Worm (Caenorhabditis elegans) whole organism, L4 larva: ENCODE measurements around the gene hil-4.

Experiments
- F10B5.3 ChIP-seq: sonication (generic microtip); optimal IDR thresholded peaks from 2 replicates; lab custom pipeline; 2016; ENCODE audit warnings: mild to moderate bottlenecking, missing genetic modification characterization, missing compliant biosample characterization
- F37D6.2 ChIP-seq: sonication (generic microtip); optimal IDR thresholded peaks from 2 replicates; lab custom pipeline; 2016; ENCODE audit warnings: mild to moderate bottlenecking, missing genetic modification characterization, missing compliant biosample characterization
- F44E2.7 ChIP-seq: fragments of 200-800 bp; sonication (Bioruptor generic); IDR thresholded peaks from 2 replicates; pipeline ENCODE4 v2.1.2; 2022; ENCODE audit warnings: missing genetic modification characterization, missing compliant biosample characterization
- aha-1 ChIP-seq: fragments of 150-350 bp; peaks from one replicate; lab custom pipeline; 2014; ENCODE audit warnings: missing biosample characterization, missing genetic modification characterization
- aly-2 ChIP-seq: sonication (generic microtip); optimal IDR thresholded peaks from 2 replicates; lab custom pipeline; 2018; ENCODE audit warnings: missing biosample characterization, missing genetic modification characterization
- attf-4 ChIP-seq: sonication (generic microtip); optimal IDR thresholded peaks from 3 replicates; lab custom pipeline; 2017; ENCODE audit warnings: missing biosample characterization, missing genetic modification characterization
- ctbp-1 ChIP-seq: fragments of 200-800 bp; sonication (Bioruptor generic); IDR thresholded peaks from 2 replicates; pipeline ENCODE4 v1.3.6; 2022; ENCODE audit warnings: missing genetic modification reagents, missing genetic modification characterization, missing compliant biosample characterization
- daf-12 ChIP-seq: fragments of 150-350 bp; optimal IDR thresholded peaks from 2 replicates; lab custom pipeline; 2014; ENCODE audit warnings: missing biosample characterization, missing genetic modification reagents, missing genetic modification characterization
- daf-19 ChIP-seq: fragments of 200-800 bp; sonication (Bioruptor generic); conservative IDR thresholded peaks from 2 replicates; pipeline ENCODE4 v1.3.6; 2022; ENCODE audit warnings: missing genetic modification characterization, missing compliant biosample characterization
- daf-8 ChIP-seq: fragments of 200-800 bp; sonication (Bioruptor generic); IDR thresholded peaks from 2 replicates; pipeline ENCODE4 v1.3.6; 2022; ENCODE audit warnings: missing genetic modification characterization, missing compliant biosample characterization
- dmd-8 ChIP-seq: fragments of 200-800 bp; sonication (Bioruptor generic); IDR thresholded peaks from 2 replicates; pipeline ENCODE4 v1.3.6; 2022; ENCODE audit warnings: missing genetic modification characterization, missing compliant biosample characterization
- dpl-1 ChIP-seq: fragments of 150-350 bp; optimal IDR thresholded peaks from 2 replicates; lab custom pipeline; 2014; ENCODE audit warnings: missing biosample characterization, missing genetic modification reagents, missing genetic modification characterization
- duxl-1 ChIP-seq: sonication (generic microtip); optimal IDR thresholded peaks from 2 replicates; lab custom pipeline; 2016; ENCODE audit warnings: mild to moderate bottlenecking, missing genetic modification characterization, moderate library complexity, missing compliant biosample characterization; ENCODE audit not compliant: poor library complexity
- gei-8 ChIP-seq: fragments of 200-800 bp; sonication (Bioruptor generic); optimal IDR thresholded peaks from 2 replicates; lab custom pipeline; 2018; ENCODE audit warnings: mild to moderate bottlenecking, missing genetic modification characterization, missing compliant biosample characterization
- hif-1 ChIP-seq, 2 experiments: sonication (generic microtip); optimal IDR thresholded peaks; 2 replicates each; lab custom pipeline; 2016 to 2017; ENCODE audit warnings: missing compliant biosample characterization in 2 of 2, missing genetic modification characterization in 2 of 2, missing genetic modification reagents in 2 of 2, missing genotype in 2 of 2, mild to moderate bottlenecking in 1 of 2
- jun-1 ChIP-seq: fragments of 150-350 bp; optimal IDR thresholded peaks from 2 replicates; lab custom pipeline; 2014; ENCODE audit warnings: missing biosample characterization, missing genetic modification reagents, missing genetic modification characterization
- lin-13 ChIP-seq: fragments of 150-350 bp; optimal IDR thresholded peaks from 2 replicates; lab custom pipeline; 2014; ENCODE audit warnings: missing biosample characterization, missing genetic modification reagents, missing genetic modification characterization
- lin-38 ChIP-seq: fragments of 200-800 bp; sonication (Bioruptor generic); IDR thresholded peaks from 2 replicates; pipeline ENCODE4 v1.3.6; 2022; ENCODE audit warnings: missing genetic modification reagents, missing genetic modification characterization, missing compliant biosample characterization
- mxl-2 ChIP-seq: fragments of 200-800 bp; sonication (Bioruptor generic); conservative IDR thresholded peaks from 2 replicates; pipeline ENCODE4 v1.3.6; 2022; ENCODE audit warnings: missing genetic modification reagents, missing genetic modification characterization, missing compliant biosample characterization
- nhr-10 ChIP-seq: fragments of 150-350 bp; optimal IDR thresholded peaks from 2 replicates; lab custom pipeline; 2014; ENCODE audit warnings: missing biosample characterization, missing genetic modification characterization
- nhr-11 ChIP-seq: fragments of 150-350 bp; optimal IDR thresholded peaks from 2 replicates; lab custom pipeline; 2014; ENCODE audit warnings: missing biosample characterization, missing genetic modification characterization
- nhr-237 ChIP-seq: sonication (generic microtip); optimal IDR thresholded peaks from 2 replicates; lab custom pipeline; 2017; ENCODE audit warnings: missing biosample characterization, missing genetic modification characterization
- nhr-42 ChIP-seq: fragments of 200-800 bp; sonication (Bioruptor generic); IDR thresholded peaks from 2 replicates; pipeline ENCODE4 v1.3.6; 2022; ENCODE audit warnings: missing genetic modification characterization, missing compliant biosample characterization
- nhr-48 ChIP-seq: sonication (generic microtip); optimal IDR thresholded peaks from 2 replicates; lab custom pipeline; 2016; ENCODE audit warnings: mild to moderate bottlenecking, missing genetic modification characterization, missing compliant biosample characterization
- nhr-6 ChIP-seq: fragments of 150-350 bp; optimal IDR thresholded peaks from 2 replicates; lab custom pipeline; 2014; ENCODE audit warnings: missing biosample characterization, missing genetic modification characterization
- nhr-77 ChIP-seq: fragments of 150-350 bp; optimal IDR thresholded peaks from 2 replicates; lab custom pipeline; 2014; ENCODE audit warnings: missing biosample characterization, missing genetic modification characterization
- rbr-2 ChIP-seq: sonication (generic microtip); optimal IDR thresholded peaks from 2 replicates; lab custom pipeline; 2016; ENCODE audit warnings: missing genotype, missing genetic modification characterization, missing compliant biosample characterization
- saeg-2 ChIP-seq: fragments of 200-800 bp; sonication (Bioruptor generic); IDR thresholded peaks from 2 replicates; pipeline ENCODE4 v1.3.6; 2022; ENCODE audit warnings: missing genetic modification reagents, missing genetic modification characterization, missing compliant biosample characterization
- sdz-12 ChIP-seq: fragments of 200-800 bp; sonication (Bioruptor generic); optimal IDR thresholded peaks from 2 replicates; lab custom pipeline; 2018; ENCODE audit warnings: mild to moderate bottlenecking, missing genetic modification characterization, missing compliant biosample characterization
- set-16 ChIP-seq: fragments of 200-800 bp; sonication (Bioruptor generic); IDR thresholded peaks from 2 replicates; pipeline ENCODE4 v1.3.6; 2022; ENCODE audit warnings: missing genetic modification reagents, missing genetic modification characterization, missing compliant biosample characterization
- snpc-1.2 ChIP-seq: fragments of 200-800 bp; sonication (Bioruptor generic); IDR thresholded peaks from 2 replicates; pipeline ENCODE4 v1.3.6; 2022; ENCODE audit warnings: missing genetic modification reagents, missing genetic modification characterization, missing compliant biosample characterization
- tag-97 ChIP-seq: fragments of 200-800 bp; sonication (Bioruptor generic); IDR thresholded peaks from 2 replicates; pipeline ENCODE4 v1.3.6; 2022; ENCODE audit warnings: missing genetic modification characterization, missing compliant biosample characterization
- unc-130 ChIP-seq: sonication (generic microtip); optimal IDR thresholded peaks from 2 replicates; lab custom pipeline; 2016; ENCODE audit warnings: missing genetic modification reagents, missing genetic modification characterization, missing compliant biosample characterization
- unc-62 ChIP-seq, 3 experiments: fragments of 150-350 bp in 1 of 3; sonication (generic microtip); optimal IDR thresholded peaks in 2 of 3; peaks in 1 of 3; 1 replicate in 1 of 3; 2 replicates in 2 of 3; lab custom pipeline; 2014 to 2017; ENCODE audit warnings: missing biosample characterization in 3 of 3, missing genetic modification characterization in 3 of 3, missing genetic modification reagents in 3 of 3, missing genotype in 1 of 3
- zfp-3 ChIP-seq: fragments of 200-800 bp; sonication (Bioruptor generic); conservative IDR thresholded peaks from 2 replicates; pipeline ENCODE4 v1.3.6; 2022; ENCODE audit warnings: missing genetic modification reagents, missing genetic modification characterization, missing compliant biosample characterization
- zip-11 ChIP-seq: fragments of 200-800 bp; sonication (Bioruptor generic); IDR thresholded peaks from 2 replicates; pipeline ENCODE4 v1.3.6; 2022; ENCODE audit warnings: missing genetic modification characterization, missing compliant biosample characterization

hil-4 gene

DNA sequence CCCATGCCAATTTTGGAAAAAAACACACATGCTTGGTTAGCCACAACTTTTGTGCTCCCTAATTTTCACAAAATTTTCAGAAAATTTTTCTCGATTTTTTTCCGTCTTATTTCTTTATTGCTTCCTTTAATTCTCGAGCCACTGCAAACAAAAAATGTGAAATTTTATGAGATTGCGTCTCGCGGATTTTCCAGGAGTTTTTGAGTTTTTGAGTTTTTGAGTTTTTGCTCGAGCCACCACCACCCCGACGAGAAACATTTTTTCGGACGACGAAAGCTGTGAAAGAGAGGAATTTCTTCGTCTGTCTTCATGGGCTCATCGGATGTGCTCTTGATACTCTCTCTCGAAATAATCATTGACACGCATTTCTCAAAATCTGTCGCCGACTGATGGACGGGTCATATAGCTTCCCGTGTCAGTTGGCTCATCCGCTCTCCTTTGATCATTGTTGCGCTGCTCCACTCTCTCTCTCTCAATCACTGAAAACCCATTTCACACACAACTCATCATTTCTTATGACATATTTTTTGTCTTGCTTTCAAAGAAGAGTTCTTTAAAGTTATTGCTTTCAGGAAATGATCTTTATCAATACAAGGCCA, 23.4 kb downstream of the hil-4 start, which contains the start of gene C18G1.1:
C18G1.1 (plus strand) TSS at position 573 of the 599 bp plus-strand sequence.
- TF ChIP-seq unc-62 (GFP tag; optimal IDR thresholded peaks at IDR 0.05 in 1 of 2; lab: Kevin White, UChicago): peak in 1 of 2 experiments; percentile 94
- no peak for TF ChIP-seq unc-62 (tag; optimal IDR thresholded peaks at IDR 0.05; lab: Kevin White, UChicago)
- TF ChIP-seq mxl-2: no peak
- no peak for TF ChIP-seq gei-8 (GFP tag; lab: Kevin White, UChicago)

DNA sequence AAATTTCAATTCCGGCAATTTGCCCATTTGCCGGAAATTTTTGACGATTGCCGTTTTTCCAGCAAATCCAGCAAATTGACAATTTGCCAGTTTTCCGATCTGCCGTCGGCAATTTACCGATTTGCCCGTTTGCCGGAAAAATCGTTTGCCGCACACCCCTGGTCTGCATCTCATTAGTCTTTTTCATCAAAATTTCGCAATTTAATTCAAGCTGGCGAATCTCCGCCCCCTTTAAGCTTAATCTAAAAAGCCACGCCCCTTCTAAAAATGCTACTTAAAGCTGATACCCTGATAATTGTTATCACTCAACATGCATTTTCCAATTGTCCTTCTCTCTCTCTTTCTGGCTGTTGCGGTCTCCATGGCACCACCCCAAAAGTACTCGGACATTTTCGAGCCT, 29.2 kb downstream of the hil-4 start, which contains the start of gene Y60C6A.1:
Y60C6A.1 (plus strand) TSS at position 301 of the 400 bp plus-strand sequence.
- no peak for TF ChIP-seq dmd-8
- TF ChIP-seq attf-4 (tag; lab: Kevin White, UChicago): no peak
- TF ChIP-seq daf-12 (tag; lab: Kevin White, UChicago): no peak
- TF ChIP-seq aha-1 (tag; lab: Kevin White, UChicago): peak; percentile 59
- no peak for TF ChIP-seq nhr-42 (GFP tag; lab: Robert Waterston, UW)
- no peak for TF ChIP-seq jun-1 (tag; lab: Kevin White, UChicago)
- no peak for TF ChIP-seq unc-62 (GFP tag; optimal IDR thresholded peaks at IDR 0.05 in 1 of 2; lab: Kevin White, UChicago)
- no peak for TF ChIP-seq unc-62 (tag; optimal IDR thresholded peaks at IDR 0.05; lab: Kevin White, UChicago)
- TF ChIP-seq gei-8 (GFP tag; lab: Kevin White, UChicago): no peak

DNA sequence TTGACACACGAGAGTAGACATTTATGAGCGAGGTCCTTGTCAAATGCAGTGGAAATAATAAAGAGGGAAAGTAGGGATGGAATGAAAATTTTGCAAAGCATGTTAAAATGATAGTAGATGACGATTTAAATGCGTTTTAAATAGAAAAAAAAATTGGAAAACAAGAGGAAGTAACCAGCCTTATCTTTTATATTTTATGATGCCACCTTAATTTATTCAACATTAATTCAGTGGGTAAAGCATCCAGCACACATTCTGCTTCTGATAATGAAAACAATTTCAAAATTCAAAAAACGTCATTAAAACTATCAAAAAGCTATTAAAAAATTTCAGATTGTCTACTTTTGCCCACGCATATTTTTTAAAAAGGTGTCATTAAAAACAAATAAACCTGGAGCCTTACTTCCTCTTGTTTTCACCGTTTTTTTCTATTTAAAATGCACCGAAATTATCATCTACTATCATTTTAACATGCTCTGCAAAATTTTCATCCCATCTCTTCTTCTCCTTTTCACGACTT, 31.3 kb downstream of the hil-4 start, which contains the start of the genes Y60C6A.2 and Y60C6A.3:
Y60C6A.2 (minus strand) TSS at position 101 of the 520 bp plus-strand sequence.
Y60C6A.3 (plus strand) TSS at position 470 of the 520 bp plus-strand sequence.
- TF ChIP-seq lin-13 (no peak), aha-1 (tag; lab: Kevin White, UChicago) (peak; percentile 44)

DNA sequence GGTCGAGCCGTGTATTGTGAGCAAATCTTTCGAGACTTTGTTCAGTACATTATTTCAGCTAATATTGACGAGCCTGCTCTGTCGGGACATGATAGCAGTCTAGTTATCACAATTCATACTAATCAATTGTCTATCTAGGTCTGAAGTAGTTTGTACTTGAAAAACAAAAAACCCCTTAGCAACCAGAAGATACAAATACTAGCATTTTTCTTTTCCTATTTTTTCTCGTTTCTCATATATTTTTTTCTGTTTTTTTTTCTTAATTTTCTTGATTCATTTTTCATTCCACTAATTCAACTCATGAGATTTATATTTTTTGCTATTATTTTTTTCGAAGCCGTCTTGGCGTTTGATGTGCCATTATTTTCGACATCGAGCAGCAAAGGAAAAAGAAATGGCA, 33.1 kb downstream of the hil-4 start, which contains the start of gene R02F11.9:
R02F11.9 (plus strand) TSS at position 301 of the 400 bp plus-strand sequence.
- no peak for TF ChIP-seq dpl-1 (GFP tag; lab: Kevin White, UChicago)
- no peak for TF ChIP-seq daf-8 (GFP tag; lab: Robert Waterston, UW)
- no peak for TF ChIP-seq snpc-1.2 (GFP tag; lab: Robert Waterston, UW)
- no peak for TF ChIP-seq tag-97 (GFP tag; lab: Robert Waterston, UW)
- no peak for TF ChIP-seq F37D6.2 (tag; lab: Kevin White, UChicago)
- no peak for TF ChIP-seq zfp-3 (GFP tag; lab: Robert Waterston, UW)
- no peak for TF ChIP-seq nhr-6 (tag; lab: Kevin White, UChicago)
- no peak for TF ChIP-seq nhr-11 (tag; lab: Kevin White, UChicago)
- TF ChIP-seq ctbp-1 (GFP tag; lab: Robert Waterston, UW): no peak
- TF ChIP-seq F10B5.3 (tag; lab: Kevin White, UChicago): no peak
- TF ChIP-seq dmd-8: no peak
- no peak for TF ChIP-seq nhr-77 (tag; lab: Kevin White, UChicago)
- TF ChIP-seq unc-130 (GFP tag; lab: Kevin White, UChicago): no peak
- no peak for TF ChIP-seq lin-13

DNA sequence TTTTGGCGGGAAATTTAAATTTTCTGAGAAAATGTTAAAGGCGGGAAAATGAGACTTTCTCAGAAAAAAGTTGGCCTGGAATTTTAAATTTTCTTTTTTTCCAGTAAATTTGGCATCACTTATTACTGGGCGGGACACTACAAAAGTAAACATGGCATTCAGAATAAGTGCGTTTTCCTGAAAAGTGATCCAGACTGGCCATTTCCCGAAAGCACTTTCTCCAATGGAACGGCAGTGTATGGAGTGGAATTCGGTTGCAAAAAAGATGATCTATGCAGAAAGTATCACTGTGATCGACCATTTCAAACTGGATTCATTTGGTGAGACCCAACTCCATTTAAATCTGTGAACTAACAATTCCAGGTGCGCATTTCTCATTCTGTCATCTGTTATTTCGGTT, 33.7 kb downstream of the hil-4 start:
- TF ChIP-seq unc-62 (GFP tag; optimal IDR thresholded peaks at IDR 0.05 in 1 of 2; lab: Kevin White, UChicago): peak in 1 of 2 experiments; percentile 32
- TF ChIP-seq unc-62 (tag; optimal IDR thresholded peaks at IDR 0.05; lab: Kevin White, UChicago): no peak
- TF ChIP-seq duxl-1 (tag; lab: Kevin White, UChicago): no peak
- no peak for TF ChIP-seq zip-11 (GFP tag; lab: Robert Waterston, UW)
- no peak for TF ChIP-seq rbr-2 (tag; lab: Kevin White, UChicago)
- TF ChIP-seq daf-19 (GFP tag; lab: Robert Waterston, UW): no peak
- TF ChIP-seq saeg-2 (GFP tag; lab: Robert Waterston, UW): no peak
- no peak for TF ChIP-seq lin-38 (GFP tag; lab: Robert Waterston, UW)
- no peak for TF ChIP-seq nhr-48
- no peak for TF ChIP-seq nhr-10 (tag; lab: Kevin White, UChicago)
- TF ChIP-seq F44E2.7 (GFP tag; lab: Robert Waterston, UW): no peak
- no peak for TF ChIP-seq set-16 (GFP tag; lab: Robert Waterston, UW)
- TF ChIP-seq tag-97 (GFP tag; lab: Robert Waterston, UW): no peak
- no peak for TF ChIP-seq nhr-237 (tag; lab: Kevin White, UChicago)
- no peak for TF ChIP-seq aly-2 (tag; lab: Kevin White, UChicago)
- no peak for TF ChIP-seq hif-1 (tag; optimal IDR thresholded peaks at IDR 0.05; lab: Kevin White, UChicago)
- no peak for TF ChIP-seq sdz-12 (GFP tag; lab: Kevin White, UChicago)
- TF ChIP-seq aha-1 (tag; lab: Kevin White, UChicago): peak; percentile 91
- TF ChIP-seq, all 104 proteins: peak for 2
